Worm (Caenorhabditis elegans) whole organism, young adult: ENCODE measurements around the gene F41G3.5.

Source experiments
- B0035.1 ChIP-seq: sonication (generic microtip); optimal IDR thresholded peaks from 2 replicates; lab custom pipeline; 2016; ENCODE audit warnings: missing genetic modification characterization, mild to moderate bottlenecking, missing compliant biosample characterization, missing genotype, missing genetic modification reagents
- B0261.1 ChIP-seq: sonication (generic microtip); optimal IDR thresholded peaks from 2 replicates; lab custom pipeline; 2016; ENCODE audit warnings: mild to moderate bottlenecking, missing genetic modification characterization, moderate library complexity, missing compliant biosample characterization
- F10E7.11 ChIP-seq: sonication (generic microtip); optimal IDR thresholded peaks from 2 replicates; lab custom pipeline; 2017; ENCODE audit warnings: mild to moderate bottlenecking, missing genetic modification characterization, moderate library complexity, missing compliant biosample characterization
- F37B4.10 ChIP-seq: fragments of 200-800 bp; sonication (Bioruptor generic); IDR thresholded peaks from 2 replicates; pipeline ENCODE4 v1.3.6; 2022; ENCODE audit warnings: missing genetic modification characterization, missing compliant biosample characterization
- F39B2.1 ChIP-seq: fragments of 200-800 bp; sonication (Bioruptor generic); IDR thresholded peaks from 2 replicates; pipeline ENCODE4 v1.3.6; 2022; ENCODE audit warnings: missing genetic modification reagents, missing genetic modification characterization, missing compliant biosample characterization
- F49E8.2 ChIP-seq: sonication (generic microtip); optimal IDR thresholded peaks from 3 replicates; lab custom pipeline; 2017; ENCODE audit warnings: missing genetic modification characterization, mild to moderate bottlenecking, missing compliant biosample characterization, antibody characterized with exemption, moderate library complexity; ENCODE audit not compliant: insufficient read depth
- F55B11.4 ChIP-seq: sonication (generic microtip); optimal IDR thresholded peaks from 2 replicates; lab custom pipeline; 2016; ENCODE audit warnings: missing compliant biosample characterization, missing genetic modification characterization, borderline replicate concordance; ENCODE audit not compliant: insufficient read depth
- F57A8.1 ChIP-seq: fragments of 200-800 bp; sonication (Bioruptor generic); optimal IDR thresholded peaks from 2 replicates; lab custom pipeline; 2018; ENCODE audit warnings: mild to moderate bottlenecking, missing genetic modification characterization, moderate library complexity, missing compliant biosample characterization
- Y53F4B.3 ChIP-seq: fragments of 200-800 bp; sonication (Bioruptor generic); IDR thresholded peaks from 2 replicates; pipeline ENCODE4 v1.3.6; 2022; ENCODE audit warnings: missing genetic modification reagents, missing genetic modification characterization, missing compliant biosample characterization
- Y56A3A.18 ChIP-seq: fragments of 200-800 bp; sonication (Bioruptor generic); IDR thresholded peaks from 2 replicates; pipeline ENCODE4 v1.3.6; 2022; ENCODE audit warnings: missing genetic modification reagents, missing genetic modification characterization, missing compliant biosample characterization
- Y67H2A.10 ChIP-seq: fragments of 200-800 bp; sonication (Bioruptor generic); conservative IDR thresholded peaks from 2 replicates; pipeline ENCODE4 v1.3.6; 2022; ENCODE audit warnings: missing genetic modification reagents, missing genetic modification characterization, missing compliant biosample characterization
- akir-1 ChIP-seq: fragments of 200-800 bp; sonication (Bioruptor generic); optimal IDR thresholded peaks from 2 replicates; lab custom pipeline; 2018; ENCODE audit warnings: mild to moderate bottlenecking, missing genetic modification characterization, moderate library complexity, missing compliant biosample characterization
- ama-1 ChIP-seq, 3 experiments: fragments of 150-350 bp in 1 of 3; sonication (generic microtip) in 2 of 3; optimal IDR thresholded peaks; 2 replicates each; lab custom pipeline; 2014 to 2018; ENCODE audit warnings: missing biosample characterization in 2 of 3, missing genetic modification characterization in 2 of 3, missing genetic modification reagents in 2 of 3
- aptf-2 ChIP-seq: fragments of 200-800 bp; sonication (Bioruptor generic); conservative IDR thresholded peaks from 2 replicates; pipeline ENCODE4 v1.3.6; 2022; ENCODE audit warnings: missing genetic modification reagents, missing genetic modification characterization, missing compliant biosample characterization
- atf-7 ChIP-seq: sonication (generic microtip); optimal IDR thresholded peaks from 2 replicates; lab custom pipeline; 2017; ENCODE audit warnings: mild to moderate bottlenecking, missing genetic modification characterization, missing compliant biosample characterization
- attf-3 ChIP-seq: fragments of 200-800 bp; sonication (Bioruptor generic); conservative IDR thresholded peaks from 2 replicates; pipeline ENCODE4 v1.3.6; 2022; ENCODE audit warnings: missing genetic modification reagents, missing genetic modification characterization, missing compliant biosample characterization
- attf-5 ChIP-seq: fragments of 200-800 bp; sonication (Bioruptor generic); optimal IDR thresholded peaks from 2 replicates; lab custom pipeline; 2018; ENCODE audit warnings: mild to moderate bottlenecking, missing genetic modification characterization, missing compliant biosample characterization
- ceh-100 ChIP-seq: fragments of 200-800 bp; sonication (Bioruptor generic); IDR thresholded peaks from 2 replicates; pipeline ENCODE4 v1.3.6; 2022; ENCODE audit warnings: missing genetic modification reagents, missing genetic modification characterization, missing compliant biosample characterization
- ceh-27 ChIP-seq: fragments of 200-800 bp; sonication (Bioruptor generic); optimal IDR thresholded peaks from 2 replicates; lab custom pipeline; 2018; ENCODE audit warnings: mild to moderate bottlenecking, missing genetic modification characterization, moderate library complexity, missing compliant biosample characterization
- ceh-58 ChIP-seq: fragments of 200-800 bp; sonication (Bioruptor generic); IDR thresholded peaks from 2 replicates; pipeline ENCODE4 v1.3.6; 2022; ENCODE audit warnings: missing genetic modification characterization, missing compliant biosample characterization
- ceh-79 ChIP-seq: sonication (generic microtip); optimal IDR thresholded peaks from 2 replicates; lab custom pipeline; 2017; ENCODE audit warnings: mild to moderate bottlenecking, missing genetic modification characterization, missing compliant biosample characterization
- ceh-91 ChIP-seq: fragments of 200-800 bp; sonication (Bioruptor generic); IDR thresholded peaks from 2 replicates; pipeline ENCODE4 v1.3.6; 2022; ENCODE audit warnings: missing genetic modification reagents, missing genetic modification characterization, missing compliant biosample characterization
- dpl-1 ChIP-seq: fragments of 150-350 bp; optimal IDR thresholded peaks from 2 replicates; lab custom pipeline; 2014; ENCODE audit warnings: missing biosample characterization, missing genetic modification reagents, missing genetic modification characterization
- him-1 ChIP-seq: sonication (generic microtip); optimal IDR thresholded peaks from 2 replicates; lab custom pipeline; 2016; ENCODE audit warnings: missing genotype, missing genetic modification reagents, missing genetic modification characterization, missing compliant biosample characterization
- hmg-1.2 ChIP-seq: fragments of 200-800 bp; sonication (Bioruptor generic); IDR thresholded peaks from 2 replicates; pipeline ENCODE4 v1.3.6; 2022; ENCODE audit warnings: missing genetic modification reagents, missing genetic modification characterization, missing compliant biosample characterization
- hmg-20 ChIP-seq: fragments of 200-800 bp; sonication (Bioruptor generic); IDR thresholded peaks from 2 replicates; pipeline ENCODE4 v1.3.6; 2022; ENCODE audit warnings: missing genetic modification reagents, missing genetic modification characterization, missing compliant biosample characterization
- hrde-1 ChIP-seq: sonication (generic microtip); optimal IDR thresholded peaks from 2 replicates; lab custom pipeline; 2016; ENCODE audit warnings: missing genetic modification characterization, mild to moderate bottlenecking, missing compliant biosample characterization, moderate library complexity, missing genotype, missing genetic modification reagents, borderline replicate concordance
- lin-26 ChIP-seq: fragments of 200-800 bp; sonication (Bioruptor generic); IDR thresholded peaks from 2 replicates; pipeline ENCODE4 v1.3.6; 2022; ENCODE audit warnings: missing genetic modification reagents, missing genetic modification characterization, missing compliant biosample characterization
- lin-40 ChIP-seq: sonication (generic microtip); optimal IDR thresholded peaks from 2 replicates; lab custom pipeline; 2016; ENCODE audit warnings: missing genetic modification characterization, mild to moderate bottlenecking, missing compliant biosample characterization, missing genotype, missing genetic modification reagents
- lsl-1 ChIP-seq: fragments of 200-800 bp; sonication (Bioruptor generic); optimal IDR thresholded peaks from 2 replicates; lab custom pipeline; 2018; ENCODE audit warnings: mild to moderate bottlenecking, missing genetic modification characterization, moderate library complexity, missing compliant biosample characterization
- madf-3 ChIP-seq: fragments of 200-800 bp; sonication (Bioruptor generic); IDR thresholded peaks from 2 replicates; pipeline ENCODE4 v1.3.6; 2022; ENCODE audit warnings: missing genetic modification reagents, missing genetic modification characterization, missing compliant biosample characterization
- madf-8 ChIP-seq: fragments of 200-800 bp; sonication (Bioruptor generic); conservative IDR thresholded peaks from 2 replicates; pipeline ENCODE4 v1.3.6; 2022; ENCODE audit warnings: missing genetic modification reagents, missing genetic modification characterization, missing compliant biosample characterization
- mxl-1 ChIP-seq: sonication (generic microtip); optimal IDR thresholded peaks from 2 replicates; lab custom pipeline; 2016; ENCODE audit warnings: missing genetic modification characterization, missing compliant biosample characterization
- nfya-2 ChIP-seq: fragments of 200-800 bp; sonication (Bioruptor generic); IDR thresholded peaks from 2 replicates; pipeline ENCODE4 v1.3.6; 2022; ENCODE audit warnings: missing genetic modification reagents, missing genetic modification characterization, missing compliant biosample characterization
- pbrm-1 ChIP-seq: fragments of 200-800 bp; sonication (Bioruptor generic); IDR thresholded peaks from 2 replicates; pipeline ENCODE4 v1.3.6; 2022; ENCODE audit warnings: missing genetic modification reagents, missing genetic modification characterization, missing compliant biosample characterization
- pha-4 ChIP-seq: fragments of 150-350 bp; sonication (generic microtip); optimal IDR thresholded peaks from 2 replicates; lab custom pipeline; 2014; ENCODE audit warnings: missing biosample characterization, missing genetic modification reagents, missing genetic modification characterization
- rcor-1 ChIP-seq: fragments of 200-800 bp; sonication (Bioruptor generic); IDR thresholded peaks from 2 replicates; pipeline ENCODE4 v1.3.6; 2022; ENCODE audit warnings: missing genetic modification reagents, missing genetic modification characterization, missing compliant biosample characterization
- rec-8 ChIP-seq, 2 experiments: sonication (generic microtip); optimal IDR thresholded peaks; 2 replicates each; lab custom pipeline; 2016; ENCODE audit warnings: mild to moderate bottlenecking in 2 of 2, missing genetic modification characterization in 2 of 2, missing genetic modification reagents in 2 of 2, missing genotype in 2 of 2, missing biosample characterization in 1 of 2, missing compliant biosample characterization in 1 of 2, moderate library complexity in 1 of 2
- repo-1 ChIP-seq: sonication (generic microtip); optimal IDR thresholded peaks from 2 replicates; lab custom pipeline; 2017; ENCODE audit warnings: mild to moderate bottlenecking, missing genetic modification characterization, missing compliant biosample characterization
- rpc-1 ChIP-seq, 2 experiments: fragments of 150-350 bp in 1 of 2; sonication (generic microtip) in 1 of 2; optimal IDR thresholded peaks; 2 replicates each; lab custom pipeline; 2014 to 2018; ENCODE audit warnings: missing biosample characterization in 1 of 2, missing genetic modification characterization in 1 of 2, missing genetic modification reagents in 1 of 2, missing genotype in 1 of 2
- sdz-38 ChIP-seq: sonication (generic microtip); optimal IDR thresholded peaks from 2 replicates; lab custom pipeline; 2016; ENCODE audit warnings: missing genotype, missing genetic modification characterization, missing compliant biosample characterization
- sea-2 ChIP-seq: fragments of 200-800 bp; sonication (Bioruptor generic); IDR thresholded peaks from 2 replicates; pipeline ENCODE4 v1.3.6; 2022; ENCODE audit warnings: missing genetic modification characterization, missing compliant biosample characterization
- snpc-1.1 ChIP-seq: sonication (generic microtip); optimal IDR thresholded peaks from 2 replicates; lab custom pipeline; 2017; ENCODE audit warnings: missing genetic modification characterization, mild to moderate bottlenecking, missing compliant biosample characterization, antibody characterized with exemption, moderate library complexity, missing genotype, missing genetic modification reagents; ENCODE audit not compliant: insufficient read depth
- snpc-1.3 ChIP-seq: sonication (generic microtip); optimal IDR thresholded peaks from 2 replicates; lab custom pipeline; 2017; ENCODE audit warnings: missing genetic modification characterization, mild to moderate bottlenecking, missing compliant biosample characterization, antibody characterized with exemption, moderate library complexity, missing genotype, missing genetic modification reagents; ENCODE audit not compliant: insufficient read depth
- tlf-1 ChIP-seq: fragments of 200-800 bp; sonication (Bioruptor generic); optimal IDR thresholded peaks from 2 replicates; lab custom pipeline; 2018; ENCODE audit warnings: mild to moderate bottlenecking, missing genetic modification characterization, missing compliant biosample characterization
- ztf-28 ChIP-seq: fragments of 200-800 bp; sonication (Bioruptor generic); IDR thresholded peaks from 2 replicates; pipeline ENCODE4 v1.3.6; 2022; ENCODE audit warnings: missing genetic modification reagents, missing genetic modification characterization, missing compliant biosample characterization

The F41G3.5 gene

DNA sequence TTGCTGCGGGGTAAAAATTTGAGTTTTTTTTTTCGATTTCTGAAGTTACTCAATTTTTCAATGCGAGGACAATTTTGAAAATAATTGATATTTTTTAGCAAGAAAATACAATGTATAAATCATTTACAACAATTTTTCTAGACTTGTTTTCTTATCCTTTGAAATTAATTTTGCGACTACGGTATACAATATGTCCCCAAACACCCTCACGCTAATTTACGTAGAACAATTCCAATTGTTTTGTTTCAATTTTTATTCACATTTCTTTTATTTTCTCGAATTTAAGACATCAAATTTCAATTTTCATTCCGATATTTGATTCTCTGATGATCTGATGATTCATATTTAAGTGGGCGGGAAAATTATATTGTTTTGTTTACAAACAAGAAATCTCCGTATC, 35.5 kb downstream of the F41G3.5 start (continued):
- TF ChIP-seq ceh-27 (GFP tag; lab: Kevin White, UChicago) = no peak
- no peak for TF ChIP-seq mxl-1
- no peak for TF ChIP-seq aptf-2
- no peak for TF ChIP-seq sdz-38 (tag; lab: Kevin White, UChicago)
- TF ChIP-seq ztf-28 (GFP tag; lab: Robert Waterston, UW) = no peak
- TF ChIP-seq F10E7.11 (tag; lab: Kevin White, UChicago) = no peak
- TF ChIP-seq ceh-79 (tag; lab: Kevin White, UChicago) = no peak
- TF ChIP-seq ama-1 (optimal IDR thresholded peaks at IDR 0.05; lab: Kevin White, UChicago) = no peak
- no peak for TF ChIP-seq ama-1 (GFP tag; optimal IDR thresholded peaks at IDR 0.05; lab: Kevin White, UChicago)
- TF ChIP-seq Y53F4B.3 (GFP tag; lab: Robert Waterston, UW) = no peak
- TF ChIP-seq ceh-100 (GFP tag; lab: Robert Waterston, UW) = no peak
- no peak for TF ChIP-seq snpc-1.1 (tag; lab: Kevin White, UChicago)
- TF ChIP-seq madf-3 (GFP tag; lab: Robert Waterston, UW) = no peak
- TF ChIP-seq attf-3 (GFP tag; lab: Robert Waterston, UW) = no peak
- no peak for TF ChIP-seq ceh-58 (GFP tag; lab: Robert Waterston, UW)
- peak; percentile 37 for TF ChIP-seq snpc-1.3 (tag; lab: Kevin White, UChicago)
- peak; percentile 85 for TF ChIP-seq madf-8 (GFP tag; lab: Robert Waterston, UW)
- no peak for TF ChIP-seq Y56A3A.18 (GFP tag; lab: Robert Waterston, UW)
- no peak for TF ChIP-seq atf-7 (tag; lab: Kevin White, UChicago)
- no peak for TF ChIP-seq rcor-1 (GFP tag; lab: Robert Waterston, UW)
- TF ChIP-seq pha-4 (tag; lab: Kevin White, UChicago) = no peak
- TF ChIP-seq B0035.1 (tag; lab: Kevin White, UChicago) = no peak
- peak; percentile 81 for TF ChIP-seq lsl-1
- TF ChIP-seq akir-1 = no peak
- no peak for TF ChIP-seq pbrm-1 (GFP tag; lab: Robert Waterston, UW)
- no peak for TF ChIP-seq rec-8 (tag; optimal IDR thresholded peaks at IDR 0.05; lab: Kevin White, UChicago)
- no peak for TF ChIP-seq lin-26 (GFP tag; lab: Robert Waterston, UW)
- TF ChIP-seq repo-1 (tag; lab: Kevin White, UChicago) = no peak
- no peak for TF ChIP-seq dpl-1 (GFP tag; lab: Kevin White, UChicago)
- TF ChIP-seq Y67H2A.10 (GFP tag; lab: Robert Waterston, UW) = no peak

DNA sequence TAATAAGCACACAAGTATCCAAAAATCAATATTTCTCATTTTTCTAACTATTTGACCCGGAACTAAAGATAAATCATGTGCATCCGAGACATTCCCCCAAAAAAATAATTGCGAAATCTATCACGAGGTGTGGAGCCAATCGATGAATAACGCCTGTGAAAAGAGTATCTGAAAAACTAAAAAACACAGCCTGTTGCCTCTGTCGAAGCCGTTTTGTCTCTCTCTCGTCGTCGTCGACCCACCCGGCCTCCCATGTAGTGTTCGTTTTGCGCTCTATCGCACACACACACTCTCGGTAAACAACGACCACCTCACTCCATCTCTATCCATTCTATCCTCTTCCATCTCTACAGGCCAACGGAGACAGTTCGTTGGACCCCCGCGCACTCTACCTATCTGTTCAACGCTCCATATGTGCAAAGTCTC, 36.2 kb downstream of the F41G3.5 start:
- no peak for TF ChIP-seq B0261.1 (tag; lab: Kevin White, UChicago)
- TF ChIP-seq F49E8.2 (tag; lab: Kevin White, UChicago) = no peak
- peak; percentile 42 for TF ChIP-seq tlf-1 (GFP tag; lab: Kevin White, UChicago)
- TF ChIP-seq hrde-1 (tag; lab: Kevin White, UChicago) = no peak
- no peak for TF ChIP-seq F39B2.1 (GFP tag; lab: Robert Waterston, UW)
- 0 out of 2 replicates have a peak, but pooled peaks have one; percentile 44 for TF ChIP-seq lin-26 (GFP tag; lab: Robert Waterston, UW)
- TF ChIP-seq rpc-1 (optimal IDR thresholded peaks at IDR 0.05; lab: Kevin White, UChicago) = no peak
- no peak for TF ChIP-seq rpc-1 (tag; optimal IDR thresholded peaks at IDR 0.05; lab: Kevin White, UChicago)
- TF ChIP-seq mxl-1 = no peak
- TF ChIP-seq F55B11.4 = no peak
- no peak for TF ChIP-seq ceh-91 (GFP tag; lab: Robert Waterston, UW)
- TF ChIP-seq F57A8.1 (GFP tag; lab: Kevin White, UChicago) = no peak
- no peak for TF ChIP-seq F37B4.10
- TF ChIP-seq snpc-1.3 (tag; lab: Kevin White, UChicago) = no peak
- peak; percentile 23 for TF ChIP-seq lin-40
- TF ChIP-seq aptf-2 = no peak
- TF ChIP-seq hmg-20 (GFP tag; lab: Robert Waterston, UW) = no peak
- TF ChIP-seq nfya-2 = no peak
- TF ChIP-seq attf-5 (GFP tag; lab: Kevin White, UChicago) = peak; percentile 92
- TF ChIP-seq hmg-1.2 (GFP tag; lab: Robert Waterston, UW) = peak; percentile 45
- TF ChIP-seq sea-2 (GFP tag; lab: Robert Waterston, UW) = no peak
- no peak for TF ChIP-seq him-1 (tag; lab: Kevin White, UChicago)
- no peak for TF ChIP-seq madf-8 (GFP tag; lab: Robert Waterston, UW)
